Fruit fly (Drosophila melanogaster) whole organism, prepupa: ENCODE data around the gene CG3823.

ENCODE experiments used
- Blimp-1 ChIP-seq: fragments of 200-800 bp; sonication (Bioruptor generic); optimal IDR thresholded peaks from 3 replicates; lab custom pipeline; 2017; ENCODE audit warnings: missing biosample characterization, missing genetic modification characterization, mild to moderate bottlenecking, moderate library complexity, missing genetic modification reagents
- CG10669 ChIP-seq: fragments of 200-800 bp; sonication (Bioruptor generic); optimal IDR thresholded peaks from 3 replicates; lab custom pipeline; 2018; ENCODE audit warnings: missing biosample characterization, mild to moderate bottlenecking, missing genetic modification characterization, moderate library complexity
- CG11762 ChIP-seq: fragments of 200-800 bp; sonication (Bioruptor generic); optimal IDR thresholded peaks from 3 replicates; lab custom pipeline; 2016; ENCODE audit warnings: missing biosample characterization, missing genetic modification characterization; ENCODE audit not compliant: insufficient read depth
- CG15336 ChIP-seq: fragments of 200-800 bp; sonication (Bioruptor generic); IDR thresholded peaks from 2 replicates; pipeline ENCODE4 v1.3.6; 2022; ENCODE audit warnings: missing biosample characterization, missing genetic modification characterization
- CG1621 ChIP-seq: fragments of 200-800 bp; sonication (Bioruptor generic); optimal IDR thresholded peaks from 3 replicates; lab custom pipeline; 2018; ENCODE audit warnings: missing biosample characterization, mild to moderate bottlenecking, missing genetic modification characterization
- CG3032 ChIP-seq: fragments of 200-800 bp; optimal IDR thresholded peaks from 2 replicates; lab custom pipeline; 2019; ENCODE audit warnings: missing biosample characterization, mild to moderate bottlenecking, missing genetic modification characterization, moderate library complexity
- CG31627 ChIP-seq: fragments of 200-800 bp; sonication (Bioruptor generic); optimal IDR thresholded peaks from 3 replicates; lab custom pipeline; 2016; ENCODE audit warnings: missing biosample characterization, missing genetic modification characterization
- CG32006 ChIP-seq: fragments of 200-800 bp; sonication (Bioruptor generic); optimal IDR thresholded peaks from 3 replicates; lab custom pipeline; 2017; ENCODE audit warnings: missing biosample characterization, mild to moderate bottlenecking, missing genetic modification characterization
- CG3919 ChIP-seq: fragments of 200-800 bp; sonication (Bioruptor generic); optimal IDR thresholded peaks from 3 replicates; lab custom pipeline; 2016; ENCODE audit warnings: missing biosample characterization, missing genetic modification characterization
- CG4318 ChIP-seq: fragments of 200-800 bp; sonication (Bioruptor generic); optimal IDR thresholded peaks from 3 replicates; lab custom pipeline; 2017; ENCODE audit warnings: missing biosample characterization, mild to moderate bottlenecking, missing genetic modification characterization
- CG6163 ChIP-seq: fragments of 200-800 bp; sonication (Bioruptor generic); IDR thresholded peaks from 3 replicates; pipeline ENCODE4 v1.3.6; 2022; ENCODE audit warnings: missing biosample characterization, missing genetic modification characterization
- CG6276 ChIP-seq: fragments of 200-800 bp; sonication (Bioruptor generic); optimal IDR thresholded peaks from 2 replicates; lab custom pipeline; 2017; ENCODE audit warnings: missing biosample characterization, mild to moderate bottlenecking, missing genetic modification characterization
- CG6792 ChIP-seq: fragments of 200-800 bp; sonication (Bioruptor generic); optimal IDR thresholded peaks from 3 replicates; lab custom pipeline; 2016; ENCODE audit warnings: missing biosample characterization, missing genetic modification characterization
- CG6808 ChIP-seq: fragments of 200-800 bp; sonication (Bioruptor generic); optimal IDR thresholded peaks from 3 replicates; lab custom pipeline; 2017; ENCODE audit warnings: missing biosample characterization, missing genetic modification characterization, mild to moderate bottlenecking, moderate library complexity, missing genetic modification reagents
- CG6854 ChIP-seq: fragments of 200-800 bp; sonication (Bioruptor generic); optimal IDR thresholded peaks from 2 replicates; lab custom pipeline; 2017; ENCODE audit warnings: missing biosample characterization, mild to moderate bottlenecking, missing genetic modification characterization
- CG8119 ChIP-seq: fragments of 200-800 bp; sonication (Bioruptor generic); IDR thresholded peaks from 3 replicates; pipeline ENCODE4 v1.3.6; 2022; ENCODE audit warnings: missing biosample characterization, missing genetic modification characterization
- CG8319 ChIP-seq: fragments of 200-800 bp; sonication (Bioruptor generic); optimal IDR thresholded peaks from 3 replicates; lab custom pipeline; 2016; ENCODE audit warnings: missing biosample characterization, missing genetic modification characterization
- CG8632 ChIP-seq: fragments of 200-800 bp; sonication (Bioruptor generic); optimal IDR thresholded peaks from 3 replicates; lab custom pipeline; 2016; ENCODE audit warnings: missing biosample characterization, missing genetic modification characterization
- CG9139 ChIP-seq: fragments of 200-800 bp; sonication (Bioruptor generic); optimal IDR thresholded peaks from 3 replicates; lab custom pipeline; 2017; ENCODE audit warnings: missing biosample characterization, mild to moderate bottlenecking, missing genetic modification characterization
- Eip78C ChIP-seq: fragments of 200-800 bp; sonication (Bioruptor generic); peaks from one replicate; lab custom pipeline; 2016; ENCODE audit warnings: missing biosample characterization, missing genetic modification characterization
- Ets21C ChIP-seq: fragments of 200-800 bp; sonication (Bioruptor generic); optimal IDR thresholded peaks from 3 replicates; lab custom pipeline; 2016; ENCODE audit warnings: missing biosample characterization, missing genetic modification characterization
- Ets96B ChIP-seq: fragments of 200-800 bp; optimal IDR thresholded peaks from 2 replicates; lab custom pipeline; 2019; ENCODE audit warnings: missing biosample characterization, mild to moderate bottlenecking, missing genetic modification characterization, moderate library complexity
- Gug ChIP-seq: fragments of 200-800 bp; sonication (Bioruptor generic); IDR thresholded peaks from 2 replicates; pipeline ENCODE4 v1.3.6; 2022; ENCODE audit warnings: missing biosample characterization, missing genetic modification characterization
- Hr38 ChIP-seq: sonication (Bioruptor generic); optimal IDR thresholded peaks from 2 replicates; lab custom pipeline; 2016; ENCODE audit warnings: missing biosample characterization, missing genetic modification characterization
- Hr4 ChIP-seq: fragments of 200-800 bp; sonication (Bioruptor generic); optimal IDR thresholded peaks from 3 replicates; lab custom pipeline; 2016; ENCODE audit warnings: missing biosample characterization, missing genetic modification characterization
- Lpt ChIP-seq: fragments of 200-800 bp; sonication (Bioruptor generic); optimal IDR thresholded peaks from 3 replicates; lab custom pipeline; 2016; ENCODE audit warnings: missing biosample characterization, missing genetic modification characterization
- OdsH ChIP-seq: fragments of 200-800 bp; sonication (Bioruptor generic); optimal IDR thresholded peaks from 3 replicates; lab custom pipeline; 2016; ENCODE audit warnings: missing biosample characterization, missing genetic modification characterization
- Sox102F ChIP-seq: fragments of 200-800 bp; sonication (Bioruptor generic); optimal IDR thresholded peaks from 2 replicates; lab custom pipeline; 2016; ENCODE audit warnings: missing biosample characterization, mild to moderate bottlenecking, missing genetic modification characterization
- Sox15 ChIP-seq: fragments of 200-800 bp; sonication (Bioruptor generic); optimal IDR thresholded peaks from 3 replicates; lab custom pipeline; 2016; ENCODE audit warnings: missing biosample characterization, missing genetic modification characterization
- cyc ChIP-seq: fragments of 200-800 bp; sonication (Bioruptor generic); optimal IDR thresholded peaks from 3 replicates; lab custom pipeline; 2016; ENCODE audit warnings: missing biosample characterization, missing genetic modification characterization
- dac ChIP-seq: fragments of 200-800 bp; sonication (Bioruptor generic); optimal IDR thresholded peaks from 2 replicates; lab custom pipeline; 2017; ENCODE audit warnings: missing biosample characterization, mild to moderate bottlenecking, missing genetic modification characterization
- dsx ChIP-seq: fragments of 200-800 bp; optimal IDR thresholded peaks from 3 replicates; lab custom pipeline; 2019; ENCODE audit warnings: missing biosample characterization, mild to moderate bottlenecking, missing genetic modification characterization, moderate library complexity; ENCODE audit not compliant: poor library complexity, severe bottlenecking
- eg ChIP-seq: fragments of 200-800 bp; sonication (Bioruptor generic); IDR thresholded peaks from 3 replicates; pipeline ENCODE4 v1.3.6; 2022; ENCODE audit warnings: missing biosample characterization, missing genetic modification characterization
- fd59A ChIP-seq: fragments of 200-800 bp; sonication (Bioruptor generic); optimal IDR thresholded peaks from 2 replicates; lab custom pipeline; 2017; ENCODE audit warnings: missing biosample characterization, mild to moderate bottlenecking, missing genetic modification characterization, missing genetic modification reagents
- fd85E ChIP-seq: fragments of 200-800 bp; sonication (Bioruptor generic); optimal IDR thresholded peaks from 3 replicates; lab custom pipeline; 2016; ENCODE audit warnings: missing biosample characterization, missing genetic modification characterization
- fkh ChIP-seq: fragments of 200-800 bp; sonication (Bioruptor generic); optimal IDR thresholded peaks from 3 replicates; lab custom pipeline; 2017; ENCODE audit warnings: missing biosample characterization, mild to moderate bottlenecking, missing genetic modification characterization, moderate library complexity
- lz ChIP-seq: fragments of 200-800 bp; sonication (Bioruptor generic); optimal IDR thresholded peaks from 3 replicates; lab custom pipeline; 2016; ENCODE audit warnings: missing biosample characterization, missing genetic modification characterization
- net ChIP-seq: fragments of 200-800 bp; sonication (Bioruptor generic); optimal IDR thresholded peaks from 3 replicates; lab custom pipeline; 2016; ENCODE audit warnings: missing biosample characterization, missing genetic modification characterization
- pdm3 ChIP-seq: fragments of 200-800 bp; sonication (Bioruptor generic); optimal IDR thresholded peaks from 3 replicates; lab custom pipeline; 2016; ENCODE audit warnings: missing biosample characterization, missing genetic modification characterization
- salr ChIP-seq, 2 experiments: fragments of 200-800 bp; sonication (Bioruptor generic); optimal IDR thresholded peaks; 3 replicates each; lab custom pipeline; 2016 to 2018; ENCODE audit warnings: missing biosample characterization in 2 of 2, missing genetic modification characterization in 2 of 2, mild to moderate bottlenecking in 1 of 2
- svp ChIP-seq: fragments of 200-800 bp; sonication (Bioruptor generic); peaks from one replicate; lab custom pipeline; 2016; ENCODE audit warnings: missing biosample characterization, missing genetic modification characterization
- vri ChIP-seq: fragments of 200-800 bp; sonication (Bioruptor generic); optimal IDR thresholded peaks from 3 replicates; lab custom pipeline; 2016; ENCODE audit warnings: missing biosample characterization, mild to moderate bottlenecking, missing genetic modification characterization

The CG3823 gene

dm6 chrX:6310408-6310807 lies 6.6 kb downstream of the CG3823 start:
- TF ChIP-seq Hr4 (GFP tag; lab: Kevin White, UChicago) (peak; percentile 24), CG6276 (GFP tag; lab: Kevin White, UChicago) (peak; percentile 11), Eip78C (peak; percentile 45), CG8632 (GFP tag; lab: Kevin White, UChicago) (no peak), CG32006 (GFP tag; lab: Kevin White, UChicago) (peak; percentile 31), Gug (GFP tag; lab: Robert Waterston, UW) (0 out of 2 replicates have a peak, but pooled peaks have one; percentile 16), fd85E (GFP tag; lab: Kevin White, UChicago) (no peak), CG10669 (GFP tag; lab: Kevin White, UChicago) (no peak), CG6163 (GFP tag; lab: Robert Waterston, UW) (0 out of 3 replicates have a peak, but pooled peaks have one; percentile 39), OdsH (GFP tag; lab: Kevin White, UChicago) (peak; percentile 9), CG15336 (GFP tag; lab: Robert Waterston, UW) (peak; percentile 25; the same call in 1 of the 2 replicates), CG8119 (0 out of 3 replicates have a peak, but pooled peaks have one; percentile 32), eg (GFP tag; lab: Robert Waterston, UW) (0 out of 3 replicates have a peak, but pooled peaks have one; percentile 49)

dm6 chrX:6311516-6311915 lies 7.7 kb downstream of the CG3823 start:
- TF ChIP-seq CG32006 (GFP tag; lab: Kevin White, UChicago), result peak; percentile 16
- TF ChIP-seq CG6854, result no peak
- TF ChIP-seq, all 60 proteins: peak for 1

dm6 chrX:6315583-6315982 lies 11.8 kb downstream of the CG3823 start:
- peak; percentile 0 for TF ChIP-seq Eip78C
- TF ChIP-seq CG6854, result no peak

- TF ChIP-seq cyc (GFP tag; lab: Kevin White, UChicago) (peak; percentile 32), CG15336 (GFP tag; lab: Robert Waterston, UW) (peak; percentile 60), eg (GFP tag; lab: Robert Waterston, UW) (peak; percentile 64; the same call in 2 of the 3 replicates), CG32006 (GFP tag; lab: Kevin White, UChicago) (peak; percentile 57), salr (GFP tag; optimal IDR thresholded peaks at IDR 0.05; lab: Kevin White, UChicago) (no peak), Gug (GFP tag; lab: Robert Waterston, UW) (peak; percentile 42), CG6808 (GFP tag; lab: Kevin White, UChicago) (peak; percentile 42), dsx (GFP tag; lab: Kevin White, UChicago) (peak; percentile 48), svp (GFP tag; lab: Kevin White, UChicago) (peak; percentile 73), fd85E (GFP tag; lab: Kevin White, UChicago) (no peak), OdsH (GFP tag; lab: Kevin White, UChicago) (peak; percentile 55), CG8119 (peak; percentile 54; the same call in 2 of the 3 replicates), CG3919 (peak; percentile 60), vri (GFP tag; lab: Kevin White, UChicago) (no peak), Ets21C (GFP tag; lab: Kevin White, UChicago) (no peak), net (GFP tag; lab: Kevin White, UChicago) (peak; percentile 26), Sox102F (GFP tag; lab: Kevin White, UChicago) (no peak), Hr4 (GFP tag; lab: Kevin White, UChicago) (peak; percentile 33), fd59A (GFP tag; lab: Kevin White, UChicago) (peak; percentile 15), Hr38 (GFP tag; lab: Kevin White, UChicago) (no peak), dac (GFP tag; lab: Kevin White, UChicago) (no peak), Ets96B (tag; lab: Kevin White, UChicago) (peak; percentile 45), lz (GFP tag; lab: Kevin White, UChicago) (peak; percentile 29), pdm3 (peak; percentile 50), CG8632 (GFP tag; lab: Kevin White, UChicago) (no peak), CG11762 (GFP tag; lab: Kevin White, UChicago) (no peak), Lpt (GFP tag; lab: Kevin White, UChicago) (peak; percentile 3), CG4318 (GFP tag; lab: Kevin White, UChicago) (peak; percentile 11), Blimp-1 (GFP tag; lab: Kevin White, UChicago) (no peak), CG6792 (GFP tag; lab: Kevin White, UChicago) (peak; percentile 37), CG31627 (peak; percentile 23), CG9139 (peak; percentile 12), CG8319 (GFP tag; lab: Kevin White, UChicago) (no peak), fkh (GFP tag; lab: Kevin White, UChicago) (no peak), CG6276 (GFP tag; lab: Kevin White, UChicago) (peak; percentile 32), Sox15 (GFP tag; lab: Kevin White, UChicago) (no peak), CG10669 (GFP tag; lab: Kevin White, UChicago) (peak; percentile 31), CG3032 (tag; lab: Kevin White, UChicago) (peak; percentile 42), CG1621 (tag; lab: Kevin White, UChicago) (peak; percentile 44)
These were observed 13.2 kb downstream of the CG3823 start for dm6 chrX:6316858-6317474.
